Worm (Caenorhabditis elegans) whole organism, L4 larva: ENCODE results near the gene xbx-5.

Experiments
- F10B5.3 ChIP-seq: sonication (generic microtip); optimal IDR thresholded peaks from 2 replicates; lab custom pipeline; 2016; ENCODE audit warnings: mild to moderate bottlenecking, missing genetic modification characterization, missing compliant biosample characterization
- F44E2.7 ChIP-seq: fragments of 200-800 bp; sonication (Bioruptor generic); IDR thresholded peaks from 2 replicates; pipeline ENCODE4 v2.1.2; 2022; ENCODE audit warnings: missing genetic modification characterization, missing compliant biosample characterization
- F49E8.2 ChIP-seq: sonication (generic microtip); optimal IDR thresholded peaks from 2 replicates; lab custom pipeline; 2016; ENCODE audit warnings: missing compliant biosample characterization, mild to moderate bottlenecking, missing genetic modification characterization, borderline replicate concordance
- T20F7.1 ChIP-seq: fragments of 200-800 bp; sonication (Bioruptor generic); optimal IDR thresholded peaks from 2 replicates; lab custom pipeline; 2018; ENCODE audit warnings: mild to moderate bottlenecking, missing genetic modification characterization, missing compliant biosample characterization
- aha-1 ChIP-seq: fragments of 150-350 bp; peaks from one replicate; lab custom pipeline; 2014; ENCODE audit warnings: missing biosample characterization, missing genetic modification characterization
- ama-1 ChIP-seq: fragments of 150-350 bp; optimal IDR thresholded peaks from 2 replicates; lab custom pipeline; 2014; ENCODE audit warnings: inconsistent platforms, mixed read lengths
- arid-1 ChIP-seq: fragments of 200-800 bp; sonication (Bioruptor generic); conservative IDR thresholded peaks from 2 replicates; pipeline ENCODE4 v1.3.6; 2022; ENCODE audit warnings: missing genetic modification reagents, missing genetic modification characterization, missing compliant biosample characterization
- attf-4 ChIP-seq: sonication (generic microtip); optimal IDR thresholded peaks from 3 replicates; lab custom pipeline; 2017; ENCODE audit warnings: missing biosample characterization, missing genetic modification characterization
- ceh-28 ChIP-seq: fragments of 150-350 bp; optimal IDR thresholded peaks from 2 replicates; lab custom pipeline; 2014; ENCODE audit warnings: missing biosample characterization, missing genetic modification reagents, missing genetic modification characterization
- ceh-32 ChIP-seq: sonication (generic microtip); optimal IDR thresholded peaks from 2 replicates; lab custom pipeline; 2016; ENCODE audit warnings: mild to moderate bottlenecking, missing genetic modification characterization, missing compliant biosample characterization; ENCODE audit not compliant: poor library complexity
- ctbp-1 ChIP-seq: fragments of 200-800 bp; sonication (Bioruptor generic); IDR thresholded peaks from 2 replicates; pipeline ENCODE4 v1.3.6; 2022; ENCODE audit warnings: missing genetic modification reagents, missing genetic modification characterization, missing compliant biosample characterization
- daf-16 ChIP-seq, 3 experiments: sonication (generic microtip); optimal IDR thresholded peaks; 2 replicates each; lab custom pipeline; 2016 to 2017; ENCODE audit warnings: missing genetic modification characterization in 3 of 3, missing genetic modification reagents in 3 of 3, mild to moderate bottlenecking in 2 of 3, missing compliant biosample characterization in 2 of 3, missing biosample characterization in 1 of 3, moderate library complexity in 1 of 3
- dmd-6 ChIP-seq: fragments of 200-800 bp; sonication (Bioruptor generic); IDR thresholded peaks from 2 replicates; pipeline ENCODE4 v1.3.6; 2022; ENCODE audit warnings: missing genetic modification reagents, missing genetic modification characterization, missing compliant biosample characterization
- dmd-9 ChIP-seq: fragments of 200-800 bp; sonication (Bioruptor generic); IDR thresholded peaks from 2 replicates; pipeline ENCODE4 v1.3.6; 2022; ENCODE audit warnings: missing genetic modification reagents, missing genetic modification characterization, missing compliant biosample characterization
- dpl-1 ChIP-seq: fragments of 150-350 bp; optimal IDR thresholded peaks from 2 replicates; lab custom pipeline; 2014; ENCODE audit warnings: missing biosample characterization, missing genetic modification reagents, missing genetic modification characterization
- fos-1 ChIP-seq: fragments of 150-350 bp; optimal IDR thresholded peaks from 2 replicates; lab custom pipeline; 2014; ENCODE audit warnings: missing biosample characterization, missing genetic modification characterization
- hif-1 ChIP-seq, 2 experiments: sonication (generic microtip); optimal IDR thresholded peaks; 2 replicates each; lab custom pipeline; 2016 to 2017; ENCODE audit warnings: missing compliant biosample characterization in 2 of 2, missing genetic modification characterization in 2 of 2, missing genetic modification reagents in 2 of 2, missing genotype in 2 of 2, mild to moderate bottlenecking in 1 of 2
- hlh-11 ChIP-seq: fragments of 200-800 bp; sonication (Bioruptor generic); optimal IDR thresholded peaks from 2 replicates; lab custom pipeline; 2018; ENCODE audit warnings: mild to moderate bottlenecking, missing genetic modification characterization, missing compliant biosample characterization
- hlh-30 ChIP-seq: sonication (generic microtip); optimal IDR thresholded peaks from 2 replicates; lab custom pipeline; 2017; ENCODE audit warnings: antibody characterized with exemption, mild to moderate bottlenecking, missing genetic modification characterization, missing compliant biosample characterization; ENCODE audit not compliant: insufficient read depth
- lim-7 ChIP-seq: fragments of 200-800 bp; sonication (Bioruptor generic); IDR thresholded peaks from 2 replicates; pipeline ENCODE4 v1.3.6; 2022; ENCODE audit warnings: missing genetic modification characterization, missing compliant biosample characterization
- madf-5 ChIP-seq, 2 experiments: fragments of 200-800 bp; sonication (Bioruptor generic); IDR thresholded peaks; 2 replicates each; pipeline ENCODE4 v1.3.6; 2022; ENCODE audit warnings: missing compliant biosample characterization in 2 of 2, missing genetic modification characterization in 2 of 2
- mep-1 ChIP-seq: fragments of 150-350 bp; sonication (generic microtip); optimal IDR thresholded peaks from 3 replicates; lab custom pipeline; 2014; ENCODE audit warnings: missing biosample characterization, missing genetic modification characterization
- mxl-3 ChIP-seq: fragments of 200-800 bp; sonication (Bioruptor generic); optimal IDR thresholded peaks from 2 replicates; lab custom pipeline; 2018; ENCODE audit warnings: mild to moderate bottlenecking, missing genetic modification characterization, missing compliant biosample characterization
- nhr-10 ChIP-seq: fragments of 150-350 bp; optimal IDR thresholded peaks from 2 replicates; lab custom pipeline; 2014; ENCODE audit warnings: missing biosample characterization, missing genetic modification characterization
- nhr-41 ChIP-seq: fragments of 200-800 bp; sonication (Bioruptor generic); IDR thresholded peaks from 2 replicates; pipeline ENCODE4 v1.3.6; 2022; ENCODE audit warnings: missing genetic modification reagents, missing genetic modification characterization, missing compliant biosample characterization
- nhr-42 ChIP-seq: fragments of 200-800 bp; sonication (Bioruptor generic); IDR thresholded peaks from 2 replicates; pipeline ENCODE4 v1.3.6; 2022; ENCODE audit warnings: missing genetic modification characterization, missing compliant biosample characterization
- nhr-48 ChIP-seq: sonication (generic microtip); optimal IDR thresholded peaks from 2 replicates; lab custom pipeline; 2016; ENCODE audit warnings: mild to moderate bottlenecking, missing genetic modification characterization, missing compliant biosample characterization
- nhr-77 ChIP-seq: fragments of 150-350 bp; optimal IDR thresholded peaks from 2 replicates; lab custom pipeline; 2014; ENCODE audit warnings: missing biosample characterization, missing genetic modification characterization
- php-3 ChIP-seq: fragments of 200-800 bp; sonication (Bioruptor generic); IDR thresholded peaks from 2 replicates; pipeline ENCODE4 v1.3.6; 2022; ENCODE audit warnings: missing genetic modification reagents, missing genetic modification characterization, missing compliant biosample characterization
- snpc-1.2 ChIP-seq: fragments of 200-800 bp; sonication (Bioruptor generic); IDR thresholded peaks from 2 replicates; pipeline ENCODE4 v1.3.6; 2022; ENCODE audit warnings: missing genetic modification reagents, missing genetic modification characterization, missing compliant biosample characterization
- spr-3 ChIP-seq: fragments of 200-800 bp; sonication (Bioruptor generic); optimal IDR thresholded peaks from 2 replicates; lab custom pipeline; 2018; ENCODE audit warnings: mild to moderate bottlenecking, missing genetic modification characterization, missing compliant biosample characterization
- tag-97 ChIP-seq: fragments of 200-800 bp; sonication (Bioruptor generic); IDR thresholded peaks from 2 replicates; pipeline ENCODE4 v1.3.6; 2022; ENCODE audit warnings: missing genetic modification characterization, missing compliant biosample characterization
- tra-1 ChIP-seq: fragments of 200-800 bp; sonication (Bioruptor generic); IDR thresholded peaks from 2 replicates; pipeline ENCODE4 v1.3.6; 2022; ENCODE audit warnings: missing genetic modification reagents, missing genetic modification characterization, missing compliant biosample characterization
- unc-62 ChIP-seq, 3 experiments: fragments of 150-350 bp in 1 of 3; sonication (generic microtip); optimal IDR thresholded peaks in 2 of 3; peaks in 1 of 3; 1 replicate in 1 of 3; 2 replicates in 2 of 3; lab custom pipeline; 2014 to 2017; ENCODE audit warnings: missing biosample characterization in 3 of 3, missing genetic modification characterization in 3 of 3, missing genetic modification reagents in 3 of 3, missing genotype in 1 of 3
- zip-11 ChIP-seq: fragments of 200-800 bp; sonication (Bioruptor generic); IDR thresholded peaks from 2 replicates; pipeline ENCODE4 v1.3.6; 2022; ENCODE audit warnings: missing genetic modification characterization, missing compliant biosample characterization

The xbx-5 gene

ce11 chrIII:3797180-3798026 is 6.9 kb downstream of the xbx-5 start (continued):
- TF ChIP-seq unc-62 (GFP tag; optimal IDR thresholded peaks at IDR 0.05 in 1 of 2; lab: Kevin White, UChicago): peak in 1 of 2 experiments; percentile 95
- no peak for TF ChIP-seq unc-62 (tag; optimal IDR thresholded peaks at IDR 0.05; lab: Kevin White, UChicago)
- TF ChIP-seq nhr-48 (tag; lab: Kevin White, UChicago): peak; percentile 24
- TF ChIP-seq dmd-6: peak; percentile 38; the same call in 1 of the 2 replicates
- TF ChIP-seq fos-1 (tag; lab: Kevin White, UChicago): no peak
- TF ChIP-seq lim-7 (GFP tag; lab: Robert Waterston, UW): peak; percentile 65
- TF ChIP-seq ama-1 (lab: Kevin White, UChicago): peak; percentile 6
- no peak for TF ChIP-seq arid-1
- peak; percentile 38; the same call in 1 of the 2 replicates for TF ChIP-seq php-3 (GFP tag; lab: Robert Waterston, UW)
- no peak for TF ChIP-seq F44E2.7
- TF ChIP-seq mep-1 (tag; lab: Kevin White, UChicago): peak; percentile 47
- 0 out of 2 replicates have a peak, but pooled peaks have one; percentile 30 for TF ChIP-seq dmd-9
- TF ChIP-seq hif-1 (tag; optimal IDR thresholded peaks at IDR 0.05; lab: Kevin White, UChicago): no peak
- peak in 1 of 2 experiments; percentile 47 for TF ChIP-seq daf-16 (GFP tag; optimal IDR thresholded peaks at IDR 0.05; lab: Kevin White, UChicago)
- peak; percentile 36 for TF ChIP-seq daf-16 (tag; optimal IDR thresholded peaks at IDR 0.05; lab: Kevin White, UChicago)
- peak; percentile 52 for TF ChIP-seq hlh-11
- no peak for TF ChIP-seq attf-4
- peak; percentile 85 for TF ChIP-seq hlh-30
- no peak for TF ChIP-seq tra-1 (GFP tag; lab: Robert Waterston, UW)
- TF ChIP-seq mxl-3 (GFP tag; lab: Kevin White, UChicago): peak; percentile 37

- peak in 1 of 2 experiments; percentile 34 for TF ChIP-seq unc-62 (GFP tag; optimal IDR thresholded peaks at IDR 0.05 in 1 of 2; lab: Kevin White, UChicago)
- no peak for TF ChIP-seq unc-62 (tag; optimal IDR thresholded peaks at IDR 0.05; lab: Kevin White, UChicago)
- TF ChIP-seq nhr-10: no peak
- peak; percentile 21 for TF ChIP-seq aha-1 (tag; lab: Kevin White, UChicago)
Observed at ce11 chrIII:3795933-3796332, 8.3 kb downstream of the xbx-5 start.

- TF ChIP-seq F10B5.3 (tag; lab: Kevin White, UChicago) (no peak), zip-11 (GFP tag; lab: Robert Waterston, UW) (no peak), nhr-42 (GFP tag; lab: Robert Waterston, UW) (no peak), mep-1 (tag; lab: Kevin White, UChicago) (peak; percentile 1), tag-97 (no peak), dpl-1 (GFP tag; lab: Kevin White, UChicago) (peak; percentile 40), ctbp-1 (GFP tag; lab: Robert Waterston, UW) (no peak), nhr-41 (GFP tag; lab: Robert Waterston, UW) (no peak), aha-1 (tag; lab: Kevin White, UChicago) (peak; percentile 49), ceh-32 (tag; lab: Kevin White, UChicago) (no peak), spr-3 (no peak), ceh-28 (tag; lab: Kevin White, UChicago) (no peak), F49E8.2 (tag; lab: Kevin White, UChicago) (no peak), nhr-77 (no peak), madf-5 (GFP tag; IDR thresholded peaks at IDR 0.05; lab: Robert Waterston, UW) (no peak), snpc-1.2 (GFP tag; lab: Robert Waterston, UW) (no peak), lim-7 (GFP tag; lab: Robert Waterston, UW) (0 out of 2 replicates have a peak, but pooled peaks have one; percentile 31), T20F7.1 (GFP tag; lab: Kevin White, UChicago) (no peak)
Observed at ce11 chrIII:3790855-3791254, 13.4 kb downstream of the xbx-5 start.
